Worm (Caenorhabditis elegans) whole organism, L4/young adult: Measurements from ENCODE around the gene srx-117.

Experiments
- W03F9.2 ChIP-seq: fragments of 150-350 bp; optimal IDR thresholded peaks from 2 replicates; lab custom pipeline; 2014; ENCODE audit warnings: missing biosample characterization, missing genetic modification characterization
- dao-5 ChIP-seq: sonication (generic microtip); optimal IDR thresholded peaks from 2 replicates; lab custom pipeline; 2016; ENCODE audit warnings: missing genotype, missing genetic modification characterization, moderate library complexity, missing compliant biosample characterization
- him-1 ChIP-seq: sonication (generic microtip); optimal IDR thresholded peaks from 2 replicates; lab custom pipeline; 2016; ENCODE audit warnings: missing genotype, missing genetic modification reagents, missing genetic modification characterization, missing compliant biosample characterization

DNA sequence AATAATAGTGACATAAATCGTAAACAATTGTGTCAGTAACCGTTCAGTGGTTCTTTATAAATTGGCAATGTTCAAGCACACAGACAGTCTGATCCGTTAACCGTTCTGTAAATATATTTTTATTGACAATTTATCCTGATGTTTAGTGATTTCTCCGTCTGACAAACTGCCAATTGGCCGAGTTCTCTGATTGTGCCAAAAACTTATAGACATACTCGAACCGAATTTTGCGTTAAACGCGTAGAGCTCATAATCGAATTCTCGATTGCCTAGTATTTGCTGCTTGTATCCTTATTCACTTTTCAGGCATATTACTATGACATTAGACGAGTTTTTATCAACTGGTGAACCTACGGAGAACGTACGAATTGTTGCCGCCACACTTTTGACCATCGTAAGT lies at the start of gene srx-117:
- TF ChIP-seq W03F9.2 (no peak), him-1 (no peak), dao-5 (no peak)
